Fruit fly (Drosophila melanogaster) whole organism, prepupa: ENCODE results near the gene Rab9Db.

Source experiments
- CG11762 ChIP-seq: fragments of 200-800 bp; sonication (Bioruptor generic); optimal IDR thresholded peaks from 3 replicates; lab custom pipeline; 2016; ENCODE audit warnings: missing biosample characterization, missing genetic modification characterization; ENCODE audit not compliant: insufficient read depth
- CG31627 ChIP-seq: fragments of 200-800 bp; sonication (Bioruptor generic); optimal IDR thresholded peaks from 3 replicates; lab custom pipeline; 2016; ENCODE audit warnings: missing biosample characterization, missing genetic modification characterization
- CG34406 ChIP-seq: fragments of 200-800 bp; sonication (Bioruptor generic); optimal IDR thresholded peaks from 3 replicates; lab custom pipeline; 2016; ENCODE audit warnings: missing biosample characterization, missing genetic modification characterization
- CG6792 ChIP-seq: fragments of 200-800 bp; sonication (Bioruptor generic); optimal IDR thresholded peaks from 3 replicates; lab custom pipeline; 2016; ENCODE audit warnings: missing biosample characterization, missing genetic modification characterization
- CG8119 ChIP-seq: fragments of 200-800 bp; sonication (Bioruptor generic); IDR thresholded peaks from 3 replicates; pipeline ENCODE4 v1.3.6; 2022; ENCODE audit warnings: missing biosample characterization, missing genetic modification characterization
- Eip93F ChIP-seq: fragments of 200-800 bp; sonication (Bioruptor generic); optimal IDR thresholded peaks from 2 replicates; lab custom pipeline; 2016; ENCODE audit warnings: missing biosample characterization, mild to moderate bottlenecking, missing genetic modification characterization
- OdsH ChIP-seq: fragments of 200-800 bp; sonication (Bioruptor generic); optimal IDR thresholded peaks from 3 replicates; lab custom pipeline; 2016; ENCODE audit warnings: missing biosample characterization, missing genetic modification characterization
- Smox ChIP-seq: fragments of 200-800 bp; sonication (Bioruptor generic); optimal IDR thresholded peaks from 3 replicates; lab custom pipeline; 2016; ENCODE audit warnings: missing biosample characterization, missing genetic modification characterization
- Sox102F ChIP-seq: fragments of 200-800 bp; sonication (Bioruptor generic); optimal IDR thresholded peaks from 2 replicates; lab custom pipeline; 2016; ENCODE audit warnings: missing biosample characterization, mild to moderate bottlenecking, missing genetic modification characterization
- fd85E ChIP-seq: fragments of 200-800 bp; sonication (Bioruptor generic); optimal IDR thresholded peaks from 3 replicates; lab custom pipeline; 2016; ENCODE audit warnings: missing biosample characterization, missing genetic modification characterization
- lz ChIP-seq: fragments of 200-800 bp; sonication (Bioruptor generic); optimal IDR thresholded peaks from 3 replicates; lab custom pipeline; 2016; ENCODE audit warnings: missing biosample characterization, missing genetic modification characterization
- net ChIP-seq: fragments of 200-800 bp; sonication (Bioruptor generic); optimal IDR thresholded peaks from 3 replicates; lab custom pipeline; 2016; ENCODE audit warnings: missing biosample characterization, missing genetic modification characterization
- vri ChIP-seq: fragments of 200-800 bp; sonication (Bioruptor generic); optimal IDR thresholded peaks from 3 replicates; lab custom pipeline; 2016; ENCODE audit warnings: missing biosample characterization, mild to moderate bottlenecking, missing genetic modification characterization

The Rab9Db gene

dm6 chrX:10573554-10573953 is 49.5 kb downstream of the Rab9Db start (continued):
- TF ChIP-seq OdsH (GFP tag; lab: Kevin White, UChicago) (peak; percentile 43), Sox102F (GFP tag; lab: Kevin White, UChicago) (peak; percentile 31), CG6792 (GFP tag; lab: Kevin White, UChicago) (peak; percentile 29), Eip93F (GFP tag; lab: Kevin White, UChicago) (no peak), CG34406 (peak; percentile 32), lz (GFP tag; lab: Kevin White, UChicago) (peak; percentile 8), CG11762 (GFP tag; lab: Kevin White, UChicago) (peak; percentile 6), CG31627 (GFP tag; lab: Kevin White, UChicago) (peak; percentile 17), CG8119 (GFP tag; lab: Robert Waterston, UW) (peak; percentile 72), fd85E (GFP tag; lab: Kevin White, UChicago) (no peak), Smox (GFP tag; lab: Kevin White, UChicago) (peak; percentile 27), net (GFP tag; lab: Kevin White, UChicago) (peak; percentile 43), vri (GFP tag; lab: Kevin White, UChicago) (no peak)
